Worm (Caenorhabditis elegans): ENCODE data around the gene zipt-16.

DNA sequence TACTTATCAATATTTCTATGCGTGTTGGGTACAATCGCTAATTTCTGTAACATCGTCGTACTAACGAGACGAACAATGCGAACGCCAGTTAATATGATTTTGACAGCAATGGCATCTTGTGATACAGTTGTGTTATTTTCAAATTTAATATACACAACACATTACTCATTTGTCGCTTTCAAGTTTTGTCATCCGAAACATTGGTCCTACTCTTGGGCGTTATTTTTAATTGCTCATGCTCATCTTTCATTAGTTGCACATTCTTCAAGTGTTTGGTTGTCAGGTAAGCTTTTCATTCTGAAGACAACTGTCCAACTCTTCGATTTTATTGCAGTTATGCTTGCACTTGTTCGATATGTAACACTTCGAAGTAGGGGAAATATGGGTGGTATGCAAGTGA, 23.6 kb upstream of the zipt-16 start:
- TF ChIP-seq med-1 (GFP tag; optimal IDR thresholded peaks at IDR 0.05; ENCODE audit: insufficient read depth) (no peak), ztf-29 (GFP tag; IDR thresholded peaks at IDR 0.05) (no peak)
